Worm (Caenorhabditis elegans) whole organism, late embryonic: ENCODE results near the gene tbc-17.
A peak's percentile ranks its signal among the peaks of the same experiment; 100 is the strongest.

Experiments
- F13H6.1 ChIP-seq: sonication (generic microtip); optimal IDR thresholded peaks from 2 replicates; lab custom pipeline; 2016; ENCODE audit warnings: missing genetic modification characterization, missing compliant biosample characterization
- K02D7.2 ChIP-seq: sonication (generic microtip); optimal IDR thresholded peaks from 2 replicates; lab custom pipeline; 2017; ENCODE audit warnings: mild to moderate bottlenecking, missing genetic modification characterization, missing compliant biosample characterization
- T23F11.4 ChIP-seq: fragments of 200-800 bp; sonication (Bioruptor generic); optimal IDR thresholded peaks from 2 replicates; lab custom pipeline; 2018; ENCODE audit warnings: mild to moderate bottlenecking, missing genetic modification characterization, missing compliant biosample characterization
- Y22D7AL.16 ChIP-seq: sonication (generic microtip); optimal IDR thresholded peaks from 2 replicates; lab custom pipeline; 2016; ENCODE audit warnings: missing genetic modification characterization, missing compliant biosample characterization
- ceh-14 ChIP-seq: sonication (generic microtip); optimal IDR thresholded peaks from 2 replicates; lab custom pipeline; 2016; ENCODE audit warnings: missing genotype, missing genetic modification characterization, missing compliant biosample characterization
- ceh-18 ChIP-seq: sonication (generic microtip); optimal IDR thresholded peaks from 2 replicates; lab custom pipeline; 2016; ENCODE audit warnings: missing genetic modification characterization, missing compliant biosample characterization
- ceh-19 ChIP-seq: fragments of 200-800 bp; sonication (Bioruptor generic); optimal IDR thresholded peaks from 2 replicates; lab custom pipeline; 2018; ENCODE audit warnings: mild to moderate bottlenecking, missing genetic modification characterization, missing compliant biosample characterization
- ceh-2 ChIP-seq: sonication (generic microtip); optimal IDR thresholded peaks from 2 replicates; lab custom pipeline; 2016; ENCODE audit warnings: missing genotype, missing genetic modification characterization, missing compliant biosample characterization
- ceh-22 ChIP-seq: sonication (generic microtip); optimal IDR thresholded peaks from 2 replicates; lab custom pipeline; 2017; ENCODE audit warnings: missing biosample characterization, missing genetic modification characterization
- ceh-30 ChIP-seq: fragments of 150-350 bp; optimal IDR thresholded peaks from 2 replicates; lab custom pipeline; 2014; ENCODE audit warnings: missing biosample characterization, missing genetic modification characterization
- ceh-31 ChIP-seq: sonication (generic microtip); optimal IDR thresholded peaks from 2 replicates; lab custom pipeline; 2016; ENCODE audit warnings: missing genetic modification characterization, missing compliant biosample characterization
- ceh-9 ChIP-seq: sonication (generic microtip); optimal IDR thresholded peaks from 2 replicates; lab custom pipeline; 2016; ENCODE audit warnings: mild to moderate bottlenecking, missing genetic modification characterization, inconsistent platforms, missing compliant biosample characterization
- che-1 ChIP-seq: sonication (generic microtip); optimal IDR thresholded peaks from 2 replicates; lab custom pipeline; 2016; ENCODE audit warnings: mild to moderate bottlenecking, missing genetic modification characterization, missing compliant biosample characterization
- dmd-4 ChIP-seq: sonication (generic microtip); optimal IDR thresholded peaks from 2 replicates; lab custom pipeline; 2016; ENCODE audit warnings: borderline replicate concordance, missing genetic modification characterization, missing compliant biosample characterization
- dve-1 ChIP-seq: sonication (generic microtip); optimal IDR thresholded peaks from 2 replicates; lab custom pipeline; 2017; ENCODE audit warnings: antibody characterized with exemption, mild to moderate bottlenecking, missing genetic modification characterization, missing compliant biosample characterization
- eyg-1 ChIP-seq: sonication (generic microtip); optimal IDR thresholded peaks from 2 replicates; lab custom pipeline; 2016; ENCODE audit warnings: missing genotype, missing genetic modification characterization, missing compliant biosample characterization
- fkh-6 ChIP-seq: sonication (generic microtip); optimal IDR thresholded peaks from 2 replicates; lab custom pipeline; 2016; ENCODE audit warnings: missing genetic modification characterization, missing compliant biosample characterization
- gmeb-2 ChIP-seq: sonication (generic microtip); optimal IDR thresholded peaks from 2 replicates; lab custom pipeline; 2016; ENCODE audit warnings: missing genetic modification characterization, inconsistent platforms, missing compliant biosample characterization
- hlh-30 ChIP-seq: sonication (generic microtip); optimal IDR thresholded peaks from 2 replicates; lab custom pipeline; 2017; ENCODE audit warnings: antibody characterized with exemption, missing genetic modification characterization, missing compliant biosample characterization; ENCODE audit not compliant: insufficient read depth
- hlh-8 ChIP-seq: sonication (generic microtip); optimal IDR thresholded peaks from 2 replicates; lab custom pipeline; 2016; ENCODE audit warnings: missing genotype, missing genetic modification characterization, missing compliant biosample characterization
- lin-11 ChIP-seq: fragments of 200-800 bp; sonication (Bioruptor generic); optimal IDR thresholded peaks from 2 replicates; lab custom pipeline; 2018; ENCODE audit warnings: mild to moderate bottlenecking, missing genetic modification characterization, missing compliant biosample characterization
- mec-3 ChIP-seq: sonication (generic microtip); optimal IDR thresholded peaks from 2 replicates; lab custom pipeline; 2016; ENCODE audit warnings: borderline replicate concordance, missing genetic modification characterization, missing compliant biosample characterization
- nfya-1 ChIP-seq: sonication (generic microtip); optimal IDR thresholded peaks from 2 replicates; lab custom pipeline; 2017; ENCODE audit warnings: missing genetic modification characterization, mild to moderate bottlenecking, missing compliant biosample characterization, antibody characterized with exemption, moderate library complexity
- nhr-11 ChIP-seq: fragments of 150-350 bp; optimal IDR thresholded peaks from 2 replicates; lab custom pipeline; 2014; ENCODE audit warnings: missing biosample characterization, missing genetic modification characterization
- odd-2 ChIP-seq: sonication (generic microtip); optimal IDR thresholded peaks from 2 replicates; lab custom pipeline; 2017; ENCODE audit warnings: antibody characterized with exemption, mild to moderate bottlenecking, missing genetic modification characterization, missing compliant biosample characterization
- pag-3 ChIP-seq: sonication (generic microtip); optimal IDR thresholded peaks from 2 replicates; lab custom pipeline; 2016; ENCODE audit warnings: missing compliant biosample characterization, missing genetic modification characterization, borderline replicate concordance
- pha-2 ChIP-seq: sonication (generic microtip); optimal IDR thresholded peaks from 2 replicates; lab custom pipeline; 2017; ENCODE audit warnings: mild to moderate bottlenecking, missing genetic modification characterization, missing compliant biosample characterization
- pha-4 ChIP-seq: fragments of 150-350 bp; optimal IDR thresholded peaks from 2 replicates; lab custom pipeline; 2018; ENCODE audit warnings: missing biosample characterization, missing genetic modification reagents, missing genetic modification characterization
- pros-1 ChIP-seq: fragments of 150-350 bp; optimal IDR thresholded peaks from 2 replicates; lab custom pipeline; 2014; ENCODE audit warnings: missing biosample characterization, missing genetic modification reagents, missing genetic modification characterization
- ref-2 ChIP-seq: sonication (generic microtip); optimal IDR thresholded peaks from 2 replicates; lab custom pipeline; 2016; ENCODE audit warnings: missing genetic modification characterization, missing compliant biosample characterization
- rnt-1 ChIP-seq: sonication (generic microtip); optimal IDR thresholded peaks from 2 replicates; lab custom pipeline; 2016; ENCODE audit warnings: missing genetic modification characterization, missing compliant biosample characterization
- sdc-2 ChIP-seq: sonication (generic microtip); optimal IDR thresholded peaks from 2 replicates; lab custom pipeline; 2016; ENCODE audit warnings: missing genotype, missing genetic modification characterization, missing compliant biosample characterization
- sox-2 ChIP-seq: fragments of 200-800 bp; sonication (Bioruptor generic); IDR thresholded peaks from 2 replicates; pipeline ENCODE4 v1.3.6; 2022; ENCODE audit warnings: missing genetic modification reagents, missing genetic modification characterization, missing compliant biosample characterization
- syd-9 ChIP-seq: sonication (generic microtip); optimal IDR thresholded peaks from 2 replicates; lab custom pipeline; 2016; ENCODE audit warnings: mild to moderate bottlenecking, missing genetic modification characterization, moderate library complexity, missing compliant biosample characterization
- tbx-2 ChIP-seq: sonication (generic microtip); optimal IDR thresholded peaks from 2 replicates; lab custom pipeline; 2016; ENCODE audit warnings: missing genetic modification characterization, missing compliant biosample characterization
- unc-3 ChIP-seq, 2 experiments: fragments of 200-800 bp in 1 of 2; sonication (Bioruptor generic) in 1 of 2; sonication (generic microtip) in 1 of 2; conservative IDR thresholded peaks in 1 of 2; optimal IDR thresholded peaks in 1 of 2; 2 replicates each; pipeline versions ENCODE4 v1.3.6 to Lab custom; 2016 to 2022; ENCODE audit warnings: missing compliant biosample characterization in 2 of 2, missing genetic modification characterization in 2 of 2, missing genetic modification reagents in 1 of 2
- unc-42 ChIP-seq: sonication (generic microtip); optimal IDR thresholded peaks from 2 replicates; lab custom pipeline; 2016; ENCODE audit warnings: missing genotype, missing genetic modification characterization, missing compliant biosample characterization
- unc-86 ChIP-seq: sonication (generic microtip); optimal IDR thresholded peaks from 2 replicates; lab custom pipeline; 2016; ENCODE audit warnings: missing genetic modification characterization, missing compliant biosample characterization

Gene tbc-17

DNA sequence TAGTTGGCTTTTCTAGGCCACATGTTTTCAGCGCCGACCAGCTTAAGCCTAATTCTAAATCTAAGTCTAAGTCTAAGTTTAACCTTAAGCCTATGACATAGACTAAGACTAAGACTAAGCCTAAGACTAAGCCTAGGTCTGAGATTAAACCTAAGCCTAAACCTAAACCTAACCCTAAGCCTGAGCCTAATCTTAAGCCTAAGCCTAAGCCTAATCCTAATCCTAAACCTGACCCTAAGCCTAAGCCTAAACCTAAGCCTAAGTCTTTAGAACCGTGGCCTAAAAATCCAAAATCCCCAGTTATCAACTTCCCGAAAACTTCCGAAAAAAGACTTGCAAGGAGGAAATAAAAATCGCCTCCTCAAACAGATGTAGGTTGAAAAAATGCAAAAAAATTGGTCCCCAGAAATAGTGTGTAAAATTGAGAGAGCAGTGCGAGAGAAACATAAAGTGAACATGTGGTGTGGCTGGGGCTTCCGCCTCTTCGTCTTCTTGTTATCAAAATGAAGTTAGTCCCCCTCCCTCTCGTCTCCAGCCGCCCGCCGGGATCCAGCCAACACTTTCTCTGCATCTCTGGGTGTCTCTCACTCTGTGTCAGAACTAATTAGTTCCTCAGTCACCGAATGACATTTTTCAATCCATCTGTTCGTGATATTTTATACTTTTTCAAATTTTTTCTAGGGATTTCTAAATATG is 34.4 kb upstream of the tbc-17 start:
- TF ChIP-seq unc-42 (tag; lab: Kevin White, UChicago) (peak; percentile 47), dve-1 (peak; percentile 81), hlh-8 (tag; lab: Kevin White, UChicago) (peak; percentile 80), ceh-22 (tag; lab: Kevin White, UChicago) (no peak), ceh-18 (tag; lab: Kevin White, UChicago) (peak; percentile 73), Y22D7AL.16 (tag; lab: Kevin White, UChicago) (no peak), rnt-1 (tag; lab: Kevin White, UChicago) (peak; percentile 24), pha-4 (tag; lab: Kevin White, UChicago) (no peak), ceh-31 (tag; lab: Kevin White, UChicago) (peak; percentile 36), eyg-1 (no peak), F13H6.1 (tag; lab: Kevin White, UChicago) (no peak), lin-11 (tag; lab: Kevin White, UChicago) (no peak)

DNA sequence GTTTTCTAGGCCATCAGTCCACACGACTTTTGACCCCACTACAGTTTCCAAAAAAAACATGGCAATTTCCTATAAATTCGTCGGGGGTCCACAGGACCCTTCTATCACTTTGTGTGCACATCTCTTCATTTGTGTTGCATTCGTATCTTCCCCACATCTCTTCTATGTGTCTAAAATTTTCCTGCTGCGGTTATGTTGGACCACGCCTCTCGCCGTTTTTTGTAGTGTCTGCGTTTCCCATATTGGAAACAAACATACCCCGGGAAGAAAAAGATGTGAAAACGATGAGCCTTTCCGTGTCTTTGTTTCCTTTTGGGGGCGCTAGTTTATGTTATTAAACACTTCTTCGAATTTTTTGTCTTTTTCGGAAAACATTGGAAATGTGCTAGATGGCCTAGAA is 32.3 kb upstream of the tbc-17 start:
- no peak for TF ChIP-seq sox-2
- TF ChIP-seq ceh-31 (tag; lab: Kevin White, UChicago) = peak; percentile 30
- TF ChIP-seq, all 69 proteins: peak for 1

DNA sequence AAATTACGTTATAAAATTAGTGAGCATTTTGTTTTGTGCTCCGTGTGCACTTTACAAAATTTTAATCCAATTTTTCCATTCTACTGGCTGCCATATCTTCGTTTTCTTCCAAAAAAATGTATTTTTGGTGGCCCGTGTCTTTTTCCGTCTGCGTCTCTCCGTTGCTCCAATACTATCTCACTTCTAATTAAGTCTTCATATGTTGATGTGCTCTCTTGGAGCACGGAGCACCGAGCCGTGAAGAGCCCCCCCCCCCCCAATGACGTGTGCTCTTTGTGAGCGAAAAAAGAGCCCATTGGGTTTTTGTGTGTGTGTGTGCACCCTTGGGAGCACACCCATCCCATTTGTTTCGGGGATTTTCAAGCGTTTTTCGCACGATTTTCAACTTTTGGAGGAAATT is 29.2 kb upstream of the tbc-17 start:
- TF ChIP-seq ceh-31 (tag; lab: Kevin White, UChicago) (peak; percentile 35), T23F11.4 (GFP tag; lab: Kevin White, UChicago) (no peak), ref-2 (tag; lab: Kevin White, UChicago) (no peak), F13H6.1 (tag; lab: Kevin White, UChicago) (no peak), che-1 (tag; lab: Kevin White, UChicago) (no peak), ceh-14 (peak; percentile 64), sdc-2 (tag; lab: Kevin White, UChicago) (no peak), pros-1 (no peak), ceh-19 (GFP tag; lab: Kevin White, UChicago) (no peak), ceh-22 (tag; lab: Kevin White, UChicago) (no peak), nhr-11 (tag; lab: Kevin White, UChicago) (no peak), ceh-30 (no peak), nfya-1 (tag; lab: Kevin White, UChicago) (no peak), syd-9 (tag; lab: Kevin White, UChicago) (no peak), ceh-9 (no peak), hlh-8 (tag; lab: Kevin White, UChicago) (no peak), pag-3 (tag; lab: Kevin White, UChicago) (no peak), unc-42 (tag; lab: Kevin White, UChicago) (peak; percentile 43), ceh-2 (tag; lab: Kevin White, UChicago) (no peak), fkh-6 (tag; lab: Kevin White, UChicago) (no peak), mec-3 (tag; lab: Kevin White, UChicago) (no peak), dmd-4 (tag; lab: Kevin White, UChicago) (no peak), K02D7.2 (tag; lab: Kevin White, UChicago) (no peak), odd-2 (tag; lab: Kevin White, UChicago) (no peak), Y22D7AL.16 (tag; lab: Kevin White, UChicago) (no peak), dve-1 (no peak), gmeb-2 (tag; lab: Kevin White, UChicago) (no peak)

DNA sequence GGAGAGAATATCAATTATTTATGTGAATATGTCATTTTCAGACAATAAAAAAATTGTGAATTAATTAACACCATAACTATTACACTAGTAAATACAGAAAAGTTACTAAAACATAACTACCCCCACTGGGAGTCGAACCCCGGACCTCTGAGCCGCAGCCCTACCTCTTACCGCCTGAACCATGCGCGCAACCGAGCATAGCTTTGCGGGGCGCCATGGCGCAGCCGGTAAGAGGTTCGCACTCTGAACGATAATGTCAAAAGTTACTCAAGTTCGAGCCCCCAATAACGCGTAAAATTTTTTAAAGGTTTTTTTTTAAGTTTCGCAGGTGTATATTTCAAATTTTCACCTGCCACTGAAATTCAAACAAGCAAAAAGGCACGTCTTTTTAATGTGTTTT is 28.2 kb upstream of the tbc-17 start:
- TF ChIP-seq odd-2 (tag; lab: Kevin White, UChicago) (no peak), pros-1 (no peak), hlh-30 (tag; lab: Kevin White, UChicago) (no peak), unc-86 (tag; lab: Kevin White, UChicago) (no peak), sox-2 (no peak), pha-2 (no peak), tbx-2 (tag; lab: Kevin White, UChicago) (no peak), unc-3 (GFP tag; conservative IDR thresholded peaks at IDR 0.05; lab: Robert Waterston, UW) (no peak), unc-3 (tag; optimal IDR thresholded peaks at IDR 0.05; lab: Kevin White, UChicago) (no peak)
